Worm (Caenorhabditis elegans) whole organism, L4 larva: ENCODE data around the gene T22D1.1.

Experiments used
- F37D6.2 ChIP-seq: sonication (generic microtip); optimal IDR thresholded peaks from 2 replicates; lab custom pipeline; 2016; ENCODE audit warnings: mild to moderate bottlenecking, missing genetic modification characterization, missing compliant biosample characterization
- ZK546.5 ChIP-seq, 2 experiments: sonication (generic microtip); optimal IDR thresholded peaks; 2 replicates each; lab custom pipeline; 2017; ENCODE audit warnings: missing biosample characterization in 2 of 2, missing genetic modification characterization in 2 of 2
- ceh-20 ChIP-seq: fragments of 200-800 bp; sonication (Bioruptor generic); IDR thresholded peaks from 2 replicates; pipeline ENCODE4 v1.3.6; 2022; ENCODE audit warnings: missing genetic modification reagents, missing genetic modification characterization, missing compliant biosample characterization
- jun-1 ChIP-seq: fragments of 150-350 bp; optimal IDR thresholded peaks from 2 replicates; lab custom pipeline; 2014; ENCODE audit warnings: missing biosample characterization, missing genetic modification reagents, missing genetic modification characterization
- madf-5 ChIP-seq, 2 experiments: fragments of 200-800 bp; sonication (Bioruptor generic); IDR thresholded peaks; 2 replicates each; pipeline ENCODE4 v1.3.6; 2022; ENCODE audit warnings: missing compliant biosample characterization in 2 of 2, missing genetic modification characterization in 2 of 2
- mes-2 ChIP-seq: sonication (generic microtip); optimal IDR thresholded peaks from 2 replicates; lab custom pipeline; 2016; ENCODE audit warnings: missing genotype, mild to moderate bottlenecking, missing genetic modification characterization, missing compliant biosample characterization; ENCODE audit not compliant: poor library complexity, severe bottlenecking
- nhr-25 ChIP-seq: sonication (generic microtip); optimal IDR thresholded peaks from 2 replicates; lab custom pipeline; 2017; ENCODE audit warnings: missing genetic modification characterization, mild to moderate bottlenecking, missing compliant biosample characterization, antibody characterized with exemption, moderate library complexity, borderline replicate concordance; ENCODE audit not compliant: insufficient read depth
- nhr-48 ChIP-seq: sonication (generic microtip); optimal IDR thresholded peaks from 2 replicates; lab custom pipeline; 2016; ENCODE audit warnings: mild to moderate bottlenecking, missing genetic modification characterization, missing compliant biosample characterization
- pqm-1 ChIP-seq: sonication (generic microtip); optimal IDR thresholded peaks from 2 replicates; lab custom pipeline; 2017; ENCODE audit warnings: missing biosample characterization, missing genetic modification characterization
- unc-62 ChIP-seq, 3 experiments: fragments of 150-350 bp in 1 of 3; sonication (generic microtip); optimal IDR thresholded peaks in 2 of 3; peaks in 1 of 3; 1 replicate in 1 of 3; 2 replicates in 2 of 3; lab custom pipeline; 2014 to 2017; ENCODE audit warnings: missing biosample characterization in 3 of 3, missing genetic modification characterization in 3 of 3, missing genetic modification reagents in 3 of 3, missing genotype in 1 of 3
- zag-1 ChIP-seq: fragments of 150-350 bp; optimal IDR thresholded peaks from 2 replicates; lab custom pipeline; 2014; ENCODE audit warnings: missing biosample characterization, missing genetic modification characterization

DNA sequence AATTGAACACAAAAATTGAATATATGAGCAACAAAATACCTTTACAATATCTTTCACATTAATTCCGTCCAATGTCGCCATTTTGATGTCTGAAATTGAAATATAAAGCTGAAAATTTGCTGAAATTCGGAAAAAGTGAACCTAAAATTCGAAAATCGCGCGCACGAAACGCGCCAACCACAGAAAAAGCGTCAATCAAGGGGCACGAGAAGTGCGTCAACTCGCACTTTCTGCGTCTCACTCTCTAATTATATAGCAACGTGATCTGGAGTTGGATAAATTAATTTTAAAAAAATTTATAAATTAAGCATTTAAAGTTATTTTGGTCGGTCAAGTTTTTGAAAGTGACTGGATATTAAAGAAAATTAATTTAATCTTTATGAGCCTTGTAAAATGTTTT, 3.9 kb upstream of the T22D1.1 start, which contains the start of gene ruvb-2:
- TF ChIP-seq ZK546.5 (tag; optimal IDR thresholded peaks at IDR 0.05; lab: Kevin White, UChicago) = no peak
- TF ChIP-seq mes-2 (tag; lab: Kevin White, UChicago) = no peak
- TF ChIP-seq F37D6.2 = peak; percentile 66
- TF ChIP-seq pqm-1 = peak; percentile 5
- no peak for TF ChIP-seq ceh-20 (GFP tag; lab: Robert Waterston, UW)
- TF ChIP-seq unc-62 (GFP tag; optimal IDR thresholded peaks at IDR 0.05 in 1 of 2; lab: Kevin White, UChicago) = peak in 1 of 2 experiments; percentile 91
- TF ChIP-seq unc-62 (tag; optimal IDR thresholded peaks at IDR 0.05; lab: Kevin White, UChicago) = no peak
- TF ChIP-seq nhr-48 = peak; percentile 26
- peak; percentile 11 for TF ChIP-seq jun-1 (tag; lab: Kevin White, UChicago)
- TF ChIP-seq madf-5 (GFP tag; IDR thresholded peaks at IDR 0.05; lab: Robert Waterston, UW) = no peak
- TF ChIP-seq zag-1 (tag; lab: Kevin White, UChicago) = no peak
- TF ChIP-seq nhr-25 (tag; lab: Kevin White, UChicago) = no peak
